Worm (Caenorhabditis elegans): ENCODE measurements around the gene acs-12.

The acs-12 gene

ce11 chrV:20903167-20904093 lies 539 bp upstream of the acs-12 start, which contains the start of gene amx-3:
amx-3 (minus strand) TSS chrV:20903714.
- no peak for TF ChIP-seq hlh-1 (tag; optimal IDR thresholded peaks at IDR 0.05)
- TF ChIP-seq ces-1 (GFP tag; optimal IDR thresholded peaks at IDR 0.05) = no peak
- no peak for TF ChIP-seq elt-3 (tag; optimal IDR thresholded peaks at IDR 0.05)
- TF ChIP-seq ztf-11 (tag; optimal IDR thresholded peaks at IDR 0.05) = no peak
- TF ChIP-seq lin-32 (GFP tag; optimal IDR thresholded peaks at IDR 0.05) = no peak
- TF ChIP-seq nhr-76 (tag; optimal IDR thresholded peaks at IDR 0.05) = no peak
- TF ChIP-seq flh-1 (GFP tag; optimal IDR thresholded peaks at IDR 0.05) = no peak
- no peak for TF ChIP-seq nhr-2 (tag; optimal IDR thresholded peaks at IDR 0.05)
- no peak for TF ChIP-seq ceh-43 (GFP tag; optimal IDR thresholded peaks at IDR 0.05)
- no peak for TF ChIP-seq unc-39 (tag; optimal IDR thresholded peaks at IDR 0.05)
- no peak for TF ChIP-seq mep-1 (tag; optimal IDR thresholded peaks at IDR 0.05)
- no peak for TF ChIP-seq bed-3 (GFP tag; optimal IDR thresholded peaks at IDR 0.05)
- TF ChIP-seq blmp-1 (tag; optimal IDR thresholded peaks at IDR 0.05) = no peak
- no peak for TF ChIP-seq ceh-39 (tag; optimal IDR thresholded peaks at IDR 0.05)
- no peak for TF ChIP-seq nhr-237 (tag; optimal IDR thresholded peaks at IDR 0.05)
- no peak for TF ChIP-seq drap-1 (GFP tag; optimal IDR thresholded peaks at IDR 0.05)
- TF ChIP-seq unc-62 (GFP tag; optimal IDR thresholded peaks at IDR 0.05) = no peak
- no peak for TF ChIP-seq snpc-4 (tag; optimal IDR thresholded peaks at IDR 0.05)

DNA sequence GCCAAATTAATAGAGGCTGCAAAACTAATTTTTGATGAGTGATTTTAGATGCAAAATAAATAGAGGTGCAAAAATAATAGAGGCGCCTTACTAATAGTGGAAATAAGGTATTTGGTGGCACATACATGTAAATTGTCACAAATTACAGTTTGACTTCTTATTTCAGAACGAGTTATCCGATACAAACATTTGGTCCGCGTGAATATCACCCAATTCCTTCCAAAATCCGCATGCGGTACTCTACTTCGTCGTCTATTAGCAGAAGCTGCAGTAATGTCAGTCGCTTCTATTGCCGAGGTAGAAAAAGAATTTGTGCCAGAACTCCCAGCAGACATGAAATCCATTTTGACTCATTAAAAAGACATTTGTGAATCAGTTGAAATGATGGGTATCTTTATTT lies 3.0 kb downstream of the acs-12 start:
- TF ChIP-seq lsy-2 (tag; optimal IDR thresholded peaks at IDR 0.05) (no peak), ces-1 (GFP tag; optimal IDR thresholded peaks at IDR 0.05) (no peak), lin-13 (tag; optimal IDR thresholded peaks at IDR 0.05) (no peak), nhr-76 (tag; optimal IDR thresholded peaks at IDR 0.05) (no peak)

- TF ChIP-seq mep-1 (tag; optimal IDR thresholded peaks at IDR 0.05) = no peak
- TF ChIP-seq nhr-237 (tag; optimal IDR thresholded peaks at IDR 0.05) = no peak
- TF ChIP-seq cnd-1 (tag; optimal IDR thresholded peaks at IDR 0.05) = no peak
- TF ChIP-seq ceh-39 (tag; optimal IDR thresholded peaks at IDR 0.05) = no peak
- TF ChIP-seq flh-1 (GFP tag; optimal IDR thresholded peaks at IDR 0.05) = no peak
Observed at ce11 chrV:20909761-20910160, 5.8 kb downstream of the acs-12 start.

- TF ChIP-seq drap-1 (GFP tag; optimal IDR thresholded peaks at IDR 0.05) (no peak), nhr-28 (tag; optimal IDR thresholded peaks at IDR 0.05) (no peak), lsy-2 (tag; optimal IDR thresholded peaks at IDR 0.05) (no peak), zip-8 (tag; optimal IDR thresholded peaks at IDR 0.05) (no peak), pha-4 (tag; optimal IDR thresholded peaks at IDR 0.05) (no peak), snpc-4 (tag; optimal IDR thresholded peaks at IDR 0.05) (no peak), nhr-2 (tag; optimal IDR thresholded peaks at IDR 0.05) (no peak), nhr-237 (tag; optimal IDR thresholded peaks at IDR 0.05) (no peak), unc-120 (tag; optimal IDR thresholded peaks at IDR 0.05; ENCODE audit: poor library complexity, severe bottlenecking) (no peak), mls-2 (tag; optimal IDR thresholded peaks at IDR 0.05) (no peak), lin-32 (GFP tag; optimal IDR thresholded peaks at IDR 0.05) (no peak), hlh-1 (tag; optimal IDR thresholded peaks at IDR 0.05) (no peak)
Observed at ce11 chrV:20910167-20910566, 6.2 kb downstream of the acs-12 start, which contains the start of gene ttll-9. ttll-9 (plus strand) TSS chrV:20910467.

- TF ChIP-seq nhr-237 (tag; optimal IDR thresholded peaks at IDR 0.05) (no peak), mls-2 (tag; optimal IDR thresholded peaks at IDR 0.05) (no peak), cnd-1 (tag; optimal IDR thresholded peaks at IDR 0.05) (no peak)
Observed at ce11 chrV:20915186-20915585, 11.2 kb downstream of the acs-12 start, which contains the start of gene pbo-5. pbo-5 (plus strand) TSS chrV:20915486.

ce11 chrV:20920390-20920789 lies 16.4 kb downstream of the acs-12 start:
- TF ChIP-seq unc-62 (GFP tag; optimal IDR thresholded peaks at IDR 0.05) = no peak
- TF ChIP-seq hlh-1 (tag; optimal IDR thresholded peaks at IDR 0.05) = peak; percentile 75
